Fruit fly (Drosophila melanogaster) whole organism, embryonic: ENCODE measurements around the gene hgo.

ENCODE experiments used
- Ada2b ChIP-seq: fragments of 200-800 bp; sonication (Bioruptor generic); IDR thresholded peaks from 2 replicates; pipeline ENCODE4 v1.3.6; 2022; ENCODE audit warnings: missing biosample characterization, missing genetic modification characterization
- Asciz ChIP-seq: fragments of 200-800 bp; sonication (Bioruptor generic); optimal IDR thresholded peaks from 2 replicates; lab custom pipeline; 2017; ENCODE audit warnings: missing biosample characterization, mild to moderate bottlenecking, missing genetic modification characterization, missing genetic modification reagents
- CG10366 ChIP-seq: fragments of 200-800 bp; sonication (Bioruptor generic); IDR thresholded peaks from 2 replicates; pipeline ENCODE4 v1.3.6; 2022; ENCODE audit warnings: missing biosample characterization, missing genetic modification characterization
- CG10462 ChIP-seq: fragments of 200-800 bp; sonication (Bioruptor generic); optimal IDR thresholded peaks from 2 replicates; lab custom pipeline; 2016; ENCODE audit warnings: missing biosample characterization, missing genetic modification characterization
- CG10979 ChIP-seq: fragments of 200-800 bp; sonication (Bioruptor generic); optimal IDR thresholded peaks from 2 replicates; lab custom pipeline; 2018; ENCODE audit warnings: missing biosample characterization, mild to moderate bottlenecking, missing genetic modification characterization, moderate library complexity
- CG11398 ChIP-seq: fragments of 200-800 bp; sonication (Bioruptor generic); optimal IDR thresholded peaks from 2 replicates; lab custom pipeline; 2016; ENCODE audit warnings: missing biosample characterization, missing genetic modification characterization
- CG11504 ChIP-seq: fragments of 200-800 bp; sonication (Bioruptor generic); optimal IDR thresholded peaks from 3 replicates; lab custom pipeline; 2019; ENCODE audit warnings: missing biosample characterization, mild to moderate bottlenecking, missing genetic modification characterization, moderate library complexity
- CG11723 ChIP-seq: fragments of 200-800 bp; sonication (Bioruptor generic); optimal IDR thresholded peaks from 2 replicates; lab custom pipeline; 2017; ENCODE audit warnings: missing biosample characterization, mild to moderate bottlenecking, missing genetic modification characterization
- CG12299 ChIP-seq: fragments of 200-800 bp; sonication (Bioruptor generic); optimal IDR thresholded peaks from 2 replicates; lab custom pipeline; 2018; ENCODE audit warnings: missing biosample characterization, mild to moderate bottlenecking, missing genetic modification characterization
- CG14014 ChIP-seq: fragments of 200-800 bp; sonication (Bioruptor generic); IDR thresholded peaks from 2 replicates; pipeline ENCODE4 v1.3.6; 2022; ENCODE audit warnings: missing biosample characterization, missing genetic modification characterization
- CG17612 ChIP-seq: fragments of 200-800 bp; sonication (Bioruptor generic); IDR thresholded peaks from 2 replicates; pipeline ENCODE4 v1.3.6; 2022; ENCODE audit warnings: missing biosample characterization, missing genetic modification characterization
- CG18764 ChIP-seq: fragments of 200-800 bp; sonication (Bioruptor generic); optimal IDR thresholded peaks from 3 replicates; lab custom pipeline; 2016; ENCODE audit warnings: missing biosample characterization, missing genetic modification characterization
- CG2116 ChIP-seq: fragments of 200-800 bp; sonication (Bioruptor generic); optimal IDR thresholded peaks from 3 replicates; lab custom pipeline; 2018; ENCODE audit warnings: missing biosample characterization, mild to moderate bottlenecking, missing genetic modification characterization
- CG2120 ChIP-seq: fragments of 200-800 bp; sonication (Bioruptor generic); optimal IDR thresholded peaks from 3 replicates; lab custom pipeline; 2016; ENCODE audit warnings: missing biosample characterization, missing genetic modification characterization
- CG2678 ChIP-seq: fragments of 200-800 bp; sonication (Bioruptor generic); optimal IDR thresholded peaks from 3 replicates; lab custom pipeline; 2019; ENCODE audit warnings: missing biosample characterization, mild to moderate bottlenecking, missing genetic modification characterization, moderate library complexity
- CG30431 ChIP-seq: fragments of 200-800 bp; sonication (Bioruptor generic); optimal IDR thresholded peaks from 2 replicates; lab custom pipeline; 2017; ENCODE audit warnings: missing biosample characterization, missing genetic modification characterization
- CG31441 ChIP-seq: fragments of 200-800 bp; sonication (Bioruptor generic); IDR thresholded peaks from 2 replicates; pipeline ENCODE4 v1.3.6; 2022; ENCODE audit warnings: missing biosample characterization, missing genetic modification characterization
- CG3847 ChIP-seq: fragments of 200-800 bp; sonication (Bioruptor generic); IDR thresholded peaks from 2 replicates; pipeline ENCODE4 v1.3.6; 2022; ENCODE audit warnings: missing biosample characterization, missing genetic modification characterization
- CG7839 ChIP-seq: fragments of 200-800 bp; sonication (Bioruptor generic); optimal IDR thresholded peaks from 3 replicates; lab custom pipeline; 2018; ENCODE audit warnings: missing biosample characterization, mild to moderate bottlenecking, missing genetic modification characterization, moderate library complexity
- CG8290 ChIP-seq, 3 experiments: fragments of 200-800 bp; sonication (Bioruptor generic); optimal IDR thresholded peaks; 2 replicates each; lab custom pipeline; 2016 to 2019; ENCODE audit warnings: missing biosample characterization in 3 of 3, missing genetic modification characterization in 3 of 3, mild to moderate bottlenecking in 2 of 3, moderate library complexity in 1 of 3
- CG9727 ChIP-seq: fragments of 200-800 bp; sonication (Bioruptor generic); optimal IDR thresholded peaks from 3 replicates; lab custom pipeline; 2017; ENCODE audit warnings: missing biosample characterization, mild to moderate bottlenecking, missing genetic modification characterization
- D ChIP-seq, 2 experiments: fragments of 200-800 bp in 1 of 2; fragments of >200 bp in 1 of 2; sonication (Bioruptor generic) in 1 of 2; optimal IDR thresholded peaks; 2 replicates in 1 of 2; 3 replicates in 1 of 2; lab custom pipeline; 2017; ENCODE audit warnings: mild to moderate bottlenecking in 1 of 2, missing biosample characterization in 1 of 2, missing genetic modification characterization in 1 of 2, missing genetic modification reagents in 1 of 2
- D19B ChIP-seq: fragments of 200-800 bp; sonication (Bioruptor generic); optimal IDR thresholded peaks from 2 replicates; lab custom pipeline; 2017; ENCODE audit warnings: missing biosample characterization, mild to moderate bottlenecking, missing genetic modification characterization
- Deaf1 ChIP-seq: fragments of 200-800 bp; optimal IDR thresholded peaks from 3 replicates; lab custom pipeline; 2019; ENCODE audit warnings: missing biosample characterization, mild to moderate bottlenecking, missing genetic modification characterization, moderate library complexity
- Dref ChIP-seq: fragments of 200-800 bp; sonication (Bioruptor generic); IDR thresholded peaks from 2 replicates; pipeline ENCODE4 v1.3.6; 2022; ENCODE audit warnings: missing biosample characterization, missing genetic modification characterization
- Hr78 ChIP-seq, 2 experiments: fragments of 200-800 bp in 1 of 2; fragments of >200 bp in 1 of 2; sonication (Bioruptor generic) in 1 of 2; optimal IDR thresholded peaks; 2 replicates each; lab custom pipeline; 2017 to 2019; ENCODE audit warnings: missing biosample characterization in 2 of 2, missing genetic modification characterization in 2 of 2, mild to moderate bottlenecking in 1 of 2, moderate library complexity in 1 of 2
- Lpt ChIP-seq: fragments of >200 bp; optimal IDR thresholded peaks from 2 replicates; lab custom pipeline; 2018; ENCODE audit warnings: missing biosample characterization, missing genetic modification characterization
- Nf-YA ChIP-seq: fragments of 200-800 bp; sonication (Bioruptor generic); IDR thresholded peaks from 2 replicates; pipeline ENCODE4 v1.3.6; 2022; ENCODE audit warnings: missing biosample characterization, missing genetic modification characterization
- Tbp ChIP-seq: fragments of >200 bp; optimal IDR thresholded peaks from 2 replicates; lab custom pipeline; 2018; ENCODE audit warnings: missing biosample characterization, missing genetic modification characterization
- aop ChIP-seq: fragments of 200-800 bp; sonication (Bioruptor generic); IDR thresholded peaks from 2 replicates; pipeline ENCODE4 v1.3.6; 2022; ENCODE audit warnings: missing biosample characterization, missing genetic modification characterization
- ara ChIP-seq: fragments of 200-800 bp; sonication (Bioruptor generic); IDR thresholded peaks from 2 replicates; pipeline ENCODE4 v1.3.6; 2022; ENCODE audit warnings: missing biosample characterization, missing genetic modification characterization
- bab2 ChIP-seq: fragments of 200-800 bp; sonication (Bioruptor generic); optimal IDR thresholded peaks from 2 replicates; lab custom pipeline; 2016; ENCODE audit warnings: missing biosample characterization, missing genetic modification characterization
- bowl ChIP-seq: fragments of 200-800 bp; sonication (Bioruptor generic); IDR thresholded peaks from 2 replicates; pipeline ENCODE4 v1.3.6; 2022; ENCODE audit warnings: missing biosample characterization, missing genetic modification characterization
- cad ChIP-seq: fragments of >200 bp; optimal IDR thresholded peaks from 2 replicates; lab custom pipeline; 2017; ENCODE audit warnings: missing biosample characterization, missing genetic modification characterization
- ci ChIP-seq: fragments of 200-800 bp; sonication (Bioruptor generic); IDR thresholded peaks from 3 replicates; pipeline ENCODE4 v1.3.6; 2022; ENCODE audit warnings: missing biosample characterization, missing genetic modification characterization
- crol ChIP-seq: fragments of 200-800 bp; sonication (Bioruptor generic); IDR thresholded peaks from 2 replicates; pipeline ENCODE4 v1.3.6; 2022; ENCODE audit warnings: missing biosample characterization, missing genetic modification characterization
- emc ChIP-seq: fragments of 200-800 bp; sonication (Bioruptor generic); optimal IDR thresholded peaks from 2 replicates; lab custom pipeline; 2016; ENCODE audit warnings: missing biosample characterization, missing genetic modification characterization
- eve ChIP-seq, 2 experiments: fragments of >200 bp; optimal IDR thresholded peaks; 2 replicates each; lab custom pipeline; 2017; ENCODE audit warnings: missing biosample characterization in 2 of 2, missing genetic modification characterization in 2 of 2
- gce ChIP-seq: fragments of 200-800 bp; sonication (Bioruptor generic); IDR thresholded peaks from 3 replicates; pipeline ENCODE4 v1.3.6; 2022; ENCODE audit warnings: missing biosample characterization, missing genetic modification characterization
- hb ChIP-seq: fragments of 200-800 bp; sonication (Bioruptor generic); IDR thresholded peaks from 3 replicates; pipeline ENCODE4 v1.3.6; 2022; ENCODE audit warnings: missing biosample characterization, missing genetic modification characterization; ENCODE audit not compliant: partially characterized antibody
- hth ChIP-seq: fragments of >200 bp; optimal IDR thresholded peaks from 2 replicates; lab custom pipeline; 2017; ENCODE audit warnings: inconsistent platforms
- insv ChIP-seq, 2 experiments: fragments of 200-800 bp; sonication (Bioruptor generic); optimal IDR thresholded peaks; 3 replicates each; lab custom pipeline; 2016 to 2018; ENCODE audit warnings: missing biosample characterization in 2 of 2, missing genetic modification characterization in 2 of 2
- knrl ChIP-seq: fragments of 200-800 bp; sonication (Bioruptor generic); IDR thresholded peaks from 3 replicates; pipeline ENCODE4 v1.3.6; 2022; ENCODE audit warnings: missing biosample characterization, missing genetic modification characterization; ENCODE audit not compliant: partially characterized antibody
- lov ChIP-seq, 2 experiments: fragments of 200-800 bp in 1 of 2; fragments of >200 bp in 1 of 2; sonication (Bioruptor generic) in 1 of 2; IDR thresholded peaks in 1 of 2; optimal IDR thresholded peaks in 1 of 2; 2 replicates in 1 of 2; 3 replicates in 1 of 2; pipeline versions ENCODE4 v1.3.6 to Lab custom; 2017 to 2022; ENCODE audit warnings: missing biosample characterization in 1 of 2, missing genetic modification characterization in 1 of 2
- p53 ChIP-seq: fragments of 200-800 bp; sonication (Bioruptor generic); optimal IDR thresholded peaks from 2 replicates; lab custom pipeline; 2016; ENCODE audit warnings: missing biosample characterization, missing genetic modification characterization
- sd ChIP-seq: fragments of 200-800 bp; sonication (Bioruptor generic); optimal IDR thresholded peaks from 3 replicates; lab custom pipeline; 2018; ENCODE audit warnings: missing biosample characterization, mild to moderate bottlenecking, missing genetic modification characterization, moderate library complexity
- sqz ChIP-seq: fragments of 200-800 bp; sonication (Bioruptor generic); optimal IDR thresholded peaks from 3 replicates; lab custom pipeline; 2018; ENCODE audit warnings: missing biosample characterization, mild to moderate bottlenecking, missing genetic modification characterization
- tll ChIP-seq, 2 experiments: fragments of 200-800 bp in 1 of 2; fragments of >200 bp in 1 of 2; sonication (Bioruptor generic) in 1 of 2; optimal IDR thresholded peaks; 2 replicates each; lab custom pipeline; 2017 to 2019; ENCODE audit warnings: missing biosample characterization in 2 of 2, missing genetic modification characterization in 2 of 2, mild to moderate bottlenecking in 1 of 2, moderate library complexity in 1 of 2
- wek ChIP-seq: fragments of 200-800 bp; sonication (Bioruptor generic); optimal IDR thresholded peaks from 3 replicates; lab custom pipeline; 2018; ENCODE audit warnings: missing biosample characterization, mild to moderate bottlenecking, missing genetic modification characterization, moderate library complexity
- zen ChIP-seq: fragments of 200-800 bp; sonication (Bioruptor generic); optimal IDR thresholded peaks from 3 replicates; lab custom pipeline; 2018; ENCODE audit warnings: missing biosample characterization, mild to moderate bottlenecking, missing genetic modification characterization, moderate library complexity

Gene hgo

DNA sequence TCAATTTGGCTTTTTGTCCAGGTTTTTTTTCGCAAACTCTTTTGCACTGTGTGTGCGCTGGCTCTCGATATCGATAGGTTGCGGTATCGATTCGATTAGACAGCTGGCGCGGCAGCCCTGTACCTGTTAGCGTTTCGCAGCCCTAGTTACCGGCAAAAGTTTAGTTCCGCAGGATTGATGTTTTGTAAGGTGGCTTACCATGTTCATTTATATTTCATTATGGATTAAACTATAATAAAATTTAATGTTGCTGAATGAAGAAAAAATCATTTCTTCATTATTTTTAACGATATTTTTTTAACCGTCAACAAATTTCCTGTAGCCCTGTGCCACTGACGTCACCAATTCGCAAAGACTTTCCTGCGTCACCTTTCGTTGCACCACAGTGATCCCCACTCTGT, 29.6 kb upstream of the hgo start, which contains the start of gene Reps (continued):
- TF ChIP-seq CG31441 (GFP tag; lab: Robert Waterston, UW), result peak; percentile 99
- TF ChIP-seq Lpt (GFP tag; lab: Kevin White, UChicago), result no peak
- TF ChIP-seq eve (GFP tag; optimal IDR thresholded peaks at IDR 0.05; lab: Kevin White, UChicago), result peak in 1 of 2 experiments; percentile 93
- TF ChIP-seq insv (GFP tag; optimal IDR thresholded peaks at IDR 0.05; lab: Kevin White, UChicago), result peak; percentile 29 to 78
- peak; percentile 99 for TF ChIP-seq CG30431 (GFP tag; lab: Kevin White, UChicago)
- peak; percentile 99 for TF ChIP-seq ara (GFP tag; lab: Robert Waterston, UW)
- TF ChIP-seq CG14014 (GFP tag; lab: Robert Waterston, UW), result peak; percentile 98
- peak; percentile 97 for TF ChIP-seq gce (GFP tag; lab: Robert Waterston, UW)
- TF ChIP-seq CG2120 (GFP tag; lab: Kevin White, UChicago), result peak; percentile 99
- peak; percentile 90 for TF ChIP-seq p53 (GFP tag; lab: Kevin White, UChicago)
- peak; percentile 98 for TF ChIP-seq bab2 (GFP tag; lab: Kevin White, UChicago)
- peak; percentile 98 for TF ChIP-seq CG10462 (GFP tag; lab: Kevin White, UChicago)
- TF ChIP-seq CG10979 (tag; lab: Kevin White, UChicago), result peak; percentile 99
- TF ChIP-seq zen (tag; lab: Kevin White, UChicago), result peak; percentile 99
- TF ChIP-seq crol (GFP tag; lab: Robert Waterston, UW), result peak; percentile 82
- peak; percentile 75 to 82 for TF ChIP-seq tll (GFP tag; optimal IDR thresholded peaks at IDR 0.05; lab: Kevin White, UChicago)
- peak; percentile 93 for TF ChIP-seq CG11398 (GFP tag; lab: Kevin White, UChicago)
- peak; percentile 97 for TF ChIP-seq bowl
- peak; percentile 97 for TF ChIP-seq Asciz (GFP tag; lab: Kevin White, UChicago)
- TF ChIP-seq CG11723 (GFP tag; lab: Kevin White, UChicago), result peak; percentile 97
- peak; percentile 90 for TF ChIP-seq Dref (GFP tag; lab: Robert Waterston, UW)
- no peak for TF ChIP-seq sd (tag; lab: Kevin White, UChicago)
- no peak for TF ChIP-seq lov (optimal IDR thresholded peaks at IDR 0.05; lab: Kevin White, UChicago)
- TF ChIP-seq lov (GFP tag; IDR thresholded peaks at IDR 0.05; lab: Robert Waterston, UW), result peak; percentile 98
- peak; percentile 96 for TF ChIP-seq Nf-YA (GFP tag; lab: Robert Waterston, UW)
- TF ChIP-seq CG7839 (tag; lab: Kevin White, UChicago), result peak; percentile 99
- TF ChIP-seq CG17612 (GFP tag; lab: Robert Waterston, UW), result peak; percentile 97
- peak; percentile 88 for TF ChIP-seq wek (GFP tag; lab: Kevin White, UChicago)
- no peak for TF ChIP-seq hth (lab: Kevin White, UChicago)
- peak; percentile 99 for TF ChIP-seq CG10366 (GFP tag; lab: Robert Waterston, UW)
- peak; percentile 97 for TF ChIP-seq CG11504 (tag; lab: Kevin White, UChicago)
- TF ChIP-seq ci, result peak; percentile 99
- TF ChIP-seq hb (GFP tag; lab: Robert Waterston, UW), result peak; percentile 68; the same call in 2 of the 3 replicates
- peak; percentile 94 for TF ChIP-seq D19B (GFP tag; lab: Kevin White, UChicago)
- TF ChIP-seq CG2678 (tag; lab: Kevin White, UChicago), result peak; percentile 98
- peak; percentile 98 for TF ChIP-seq Ada2b (GFP tag; lab: Robert Waterston, UW)
- peak; percentile 96 for TF ChIP-seq sqz (GFP tag; lab: Kevin White, UChicago)
- peak; percentile 97 for TF ChIP-seq CG12299 (tag; lab: Kevin White, UChicago)
- TF ChIP-seq D (optimal IDR thresholded peaks at IDR 0.05; lab: Kevin White, UChicago), result no peak
- TF ChIP-seq D (GFP tag; optimal IDR thresholded peaks at IDR 0.05; lab: Kevin White, UChicago), result peak; percentile 99
- no peak for TF ChIP-seq cad (GFP tag; lab: Kevin White, UChicago)
- peak; percentile 91 for TF ChIP-seq aop (GFP tag; lab: Robert Waterston, UW)
- TF ChIP-seq CG2116 (GFP tag; lab: Kevin White, UChicago), result peak; percentile 94
- TF ChIP-seq Deaf1, result no peak
- peak; percentile 99 for TF ChIP-seq CG8290 (GFP tag; optimal IDR thresholded peaks at IDR 0.05; lab: Kevin White, UChicago)
- TF ChIP-seq CG8290 (tag; optimal IDR thresholded peaks at IDR 0.05; lab: Kevin White, UChicago), result peak; percentile 96
- TF ChIP-seq Hr78 (GFP tag; optimal IDR thresholded peaks at IDR 0.05; lab: Kevin White, UChicago), result no peak
- TF ChIP-seq Tbp (GFP tag; lab: Kevin White, UChicago), result no peak
- TF ChIP-seq CG3847, result peak; percentile 99
- peak; percentile 77 for TF ChIP-seq knrl (GFP tag; lab: Robert Waterston, UW)
- TF ChIP-seq CG18764 (GFP tag; lab: Kevin White, UChicago), result peak; percentile 98
- peak; percentile 99 for TF ChIP-seq CG9727 (GFP tag; lab: Kevin White, UChicago)
- TF ChIP-seq emc, result peak; percentile 93
